Worm (Caenorhabditis elegans) whole organism, L4 larva: ENCODE measurements around the gene Y69E1A.4.

Experiments
- F49E8.2 ChIP-seq: sonication (generic microtip); optimal IDR thresholded peaks from 2 replicates; lab custom pipeline; 2016; ENCODE audit warnings: missing compliant biosample characterization, mild to moderate bottlenecking, missing genetic modification characterization, borderline replicate concordance
- Y5F2A.4 ChIP-seq: fragments of 200-800 bp; sonication (Bioruptor generic); optimal IDR thresholded peaks from 2 replicates; lab custom pipeline; 2018; ENCODE audit warnings: mild to moderate bottlenecking, missing genetic modification characterization, missing compliant biosample characterization
- ZK337.2 ChIP-seq: fragments of 200-800 bp; sonication (Bioruptor generic); IDR thresholded peaks from 2 replicates; pipeline ENCODE4 v1.3.6; 2022; ENCODE audit warnings: missing genetic modification reagents, missing genetic modification characterization, missing compliant biosample characterization
- aha-1 ChIP-seq: fragments of 150-350 bp; peaks from one replicate; lab custom pipeline; 2014; ENCODE audit warnings: missing biosample characterization, missing genetic modification characterization
- ama-1 ChIP-seq: fragments of 150-350 bp; optimal IDR thresholded peaks from 2 replicates; lab custom pipeline; 2014; ENCODE audit warnings: inconsistent platforms, mixed read lengths
- ceh-20 ChIP-seq: fragments of 200-800 bp; sonication (Bioruptor generic); IDR thresholded peaks from 2 replicates; pipeline ENCODE4 v1.3.6; 2022; ENCODE audit warnings: missing genetic modification reagents, missing genetic modification characterization, missing compliant biosample characterization
- ceh-44 ChIP-seq: fragments of 200-800 bp; sonication (Bioruptor generic); IDR thresholded peaks from 2 replicates; pipeline ENCODE4 v1.3.6; 2022; ENCODE audit warnings: missing genetic modification reagents, missing genetic modification characterization, missing compliant biosample characterization
- ceh-62 ChIP-seq: sonication (generic microtip); optimal IDR thresholded peaks from 2 replicates; lab custom pipeline; 2017; ENCODE audit warnings: missing biosample characterization, missing genetic modification characterization
- ctbp-1 ChIP-seq: fragments of 200-800 bp; sonication (Bioruptor generic); IDR thresholded peaks from 2 replicates; pipeline ENCODE4 v1.3.6; 2022; ENCODE audit warnings: missing genetic modification reagents, missing genetic modification characterization, missing compliant biosample characterization
- daf-16 ChIP-seq, 3 experiments: sonication (generic microtip); optimal IDR thresholded peaks; 2 replicates each; lab custom pipeline; 2016 to 2017; ENCODE audit warnings: missing genetic modification characterization in 3 of 3, missing genetic modification reagents in 3 of 3, mild to moderate bottlenecking in 2 of 3, missing compliant biosample characterization in 2 of 3, missing biosample characterization in 1 of 3, moderate library complexity in 1 of 3
- daf-19 ChIP-seq: fragments of 200-800 bp; sonication (Bioruptor generic); conservative IDR thresholded peaks from 2 replicates; pipeline ENCODE4 v1.3.6; 2022; ENCODE audit warnings: missing genetic modification characterization, missing compliant biosample characterization
- dmd-6 ChIP-seq: fragments of 200-800 bp; sonication (Bioruptor generic); IDR thresholded peaks from 2 replicates; pipeline ENCODE4 v1.3.6; 2022; ENCODE audit warnings: missing genetic modification reagents, missing genetic modification characterization, missing compliant biosample characterization
- dmd-8 ChIP-seq: fragments of 200-800 bp; sonication (Bioruptor generic); IDR thresholded peaks from 2 replicates; pipeline ENCODE4 v1.3.6; 2022; ENCODE audit warnings: missing genetic modification characterization, missing compliant biosample characterization
- dve-1 ChIP-seq: sonication (generic microtip); optimal IDR thresholded peaks from 2 replicates; lab custom pipeline; 2017; ENCODE audit warnings: antibody characterized with exemption, mild to moderate bottlenecking, missing genetic modification characterization, missing compliant biosample characterization; ENCODE audit not compliant: insufficient read depth
- fkh-10 ChIP-seq: fragments of 150-350 bp; optimal IDR thresholded peaks from 2 replicates; lab custom pipeline; 2014; ENCODE audit warnings: missing biosample characterization, missing genetic modification reagents, missing genetic modification characterization
- fos-1 ChIP-seq: fragments of 150-350 bp; optimal IDR thresholded peaks from 2 replicates; lab custom pipeline; 2014; ENCODE audit warnings: missing biosample characterization, missing genetic modification characterization
- gei-8 ChIP-seq: fragments of 200-800 bp; sonication (Bioruptor generic); optimal IDR thresholded peaks from 2 replicates; lab custom pipeline; 2018; ENCODE audit warnings: mild to moderate bottlenecking, missing genetic modification characterization, missing compliant biosample characterization
- hif-1 ChIP-seq, 2 experiments: sonication (generic microtip); optimal IDR thresholded peaks; 2 replicates each; lab custom pipeline; 2016 to 2017; ENCODE audit warnings: missing compliant biosample characterization in 2 of 2, missing genetic modification characterization in 2 of 2, missing genetic modification reagents in 2 of 2, missing genotype in 2 of 2, mild to moderate bottlenecking in 1 of 2
- hlh-11 ChIP-seq: fragments of 200-800 bp; sonication (Bioruptor generic); optimal IDR thresholded peaks from 2 replicates; lab custom pipeline; 2018; ENCODE audit warnings: mild to moderate bottlenecking, missing genetic modification characterization, missing compliant biosample characterization
- hlh-30 ChIP-seq: sonication (generic microtip); optimal IDR thresholded peaks from 2 replicates; lab custom pipeline; 2017; ENCODE audit warnings: antibody characterized with exemption, mild to moderate bottlenecking, missing genetic modification characterization, missing compliant biosample characterization; ENCODE audit not compliant: insufficient read depth
- lin-1 ChIP-seq: fragments of 200-800 bp; sonication (Bioruptor generic); IDR thresholded peaks from 2 replicates; pipeline ENCODE4 v1.3.6; 2022; ENCODE audit warnings: missing genetic modification reagents, missing genetic modification characterization, missing compliant biosample characterization
- lin-15B ChIP-seq: fragments of 150-350 bp; sonication (generic microtip); optimal IDR thresholded peaks from 3 replicates; lab custom pipeline; 2014; ENCODE audit warnings: missing biosample characterization, missing genetic modification characterization
- lin-29 ChIP-seq: fragments of 200-800 bp; sonication (Bioruptor generic); IDR thresholded peaks from 2 replicates; pipeline ENCODE4 v1.3.6; 2022; ENCODE audit warnings: missing genetic modification reagents, missing genetic modification characterization, missing compliant biosample characterization
- lsy-2 ChIP-seq, 2 experiments: fragments of 150-350 bp in 1 of 2; sonication (generic microtip) in 1 of 2; optimal IDR thresholded peaks; 2 replicates each; lab custom pipeline; 2014 to 2017; ENCODE audit warnings: missing biosample characterization in 2 of 2, missing genetic modification characterization in 2 of 2
- mdl-1 ChIP-seq, 2 experiments: fragments of 150-350 bp in 1 of 2; sonication (generic microtip) in 1 of 2; optimal IDR thresholded peaks; 2 replicates each; lab custom pipeline; 2014 to 2017; ENCODE audit warnings: missing biosample characterization in 2 of 2, missing genetic modification characterization in 2 of 2
- mes-2 ChIP-seq: sonication (generic microtip); optimal IDR thresholded peaks from 2 replicates; lab custom pipeline; 2016; ENCODE audit warnings: missing genotype, mild to moderate bottlenecking, missing genetic modification characterization, missing compliant biosample characterization; ENCODE audit not compliant: poor library complexity, severe bottlenecking
- mxl-3 ChIP-seq: fragments of 200-800 bp; sonication (Bioruptor generic); optimal IDR thresholded peaks from 2 replicates; lab custom pipeline; 2018; ENCODE audit warnings: mild to moderate bottlenecking, missing genetic modification characterization, missing compliant biosample characterization
- nhr-11 ChIP-seq: fragments of 150-350 bp; optimal IDR thresholded peaks from 2 replicates; lab custom pipeline; 2014; ENCODE audit warnings: missing biosample characterization, missing genetic modification characterization
- nhr-111 ChIP-seq: fragments of 200-800 bp; sonication (Bioruptor generic); optimal IDR thresholded peaks from 2 replicates; lab custom pipeline; 2018; ENCODE audit warnings: mild to moderate bottlenecking, missing genetic modification characterization, missing compliant biosample characterization
- nhr-25 ChIP-seq: sonication (generic microtip); optimal IDR thresholded peaks from 2 replicates; lab custom pipeline; 2017; ENCODE audit warnings: missing genetic modification characterization, mild to moderate bottlenecking, missing compliant biosample characterization, antibody characterized with exemption, moderate library complexity, borderline replicate concordance; ENCODE audit not compliant: insufficient read depth
- nhr-28 ChIP-seq: fragments of 150-350 bp; optimal IDR thresholded peaks from 2 replicates; lab custom pipeline; 2014; ENCODE audit warnings: missing biosample characterization, missing genetic modification characterization
- nhr-6 ChIP-seq: fragments of 150-350 bp; optimal IDR thresholded peaks from 2 replicates; lab custom pipeline; 2014; ENCODE audit warnings: missing biosample characterization, missing genetic modification characterization
- nhr-76 ChIP-seq: fragments of 150-350 bp; optimal IDR thresholded peaks from 2 replicates; lab custom pipeline; 2014; ENCODE audit warnings: missing biosample characterization, missing genetic modification characterization
- nhr-77 ChIP-seq: fragments of 150-350 bp; optimal IDR thresholded peaks from 2 replicates; lab custom pipeline; 2014; ENCODE audit warnings: missing biosample characterization, missing genetic modification characterization
- pha-4 ChIP-seq, 2 experiments: fragments of 150-350 bp in 1 of 2; fragments of 200-800 bp in 1 of 2; sonication (Bioruptor generic) in 1 of 2; IDR thresholded peaks in 1 of 2; optimal IDR thresholded peaks in 1 of 2; 2 replicates each; pipeline versions ENCODE4 v1.3.6 to Lab custom; 2014 to 2022; ENCODE audit warnings: missing genetic modification characterization in 2 of 2, missing genetic modification reagents in 2 of 2, missing biosample characterization in 1 of 2, missing compliant biosample characterization in 1 of 2
- rbr-2 ChIP-seq: sonication (generic microtip); optimal IDR thresholded peaks from 2 replicates; lab custom pipeline; 2016; ENCODE audit warnings: missing genotype, missing genetic modification characterization, missing compliant biosample characterization
- sdz-12 ChIP-seq: fragments of 200-800 bp; sonication (Bioruptor generic); optimal IDR thresholded peaks from 2 replicates; lab custom pipeline; 2018; ENCODE audit warnings: mild to moderate bottlenecking, missing genetic modification characterization, missing compliant biosample characterization
- set-16 ChIP-seq: fragments of 200-800 bp; sonication (Bioruptor generic); IDR thresholded peaks from 2 replicates; pipeline ENCODE4 v1.3.6; 2022; ENCODE audit warnings: missing genetic modification reagents, missing genetic modification characterization, missing compliant biosample characterization
- snpc-1.2 ChIP-seq: fragments of 200-800 bp; sonication (Bioruptor generic); IDR thresholded peaks from 2 replicates; pipeline ENCODE4 v1.3.6; 2022; ENCODE audit warnings: missing genetic modification reagents, missing genetic modification characterization, missing compliant biosample characterization
- unc-62 ChIP-seq, 3 experiments: fragments of 150-350 bp in 1 of 3; sonication (generic microtip); optimal IDR thresholded peaks in 2 of 3; peaks in 1 of 3; 1 replicate in 1 of 3; 2 replicates in 2 of 3; lab custom pipeline; 2014 to 2017; ENCODE audit warnings: missing biosample characterization in 3 of 3, missing genetic modification characterization in 3 of 3, missing genetic modification reagents in 3 of 3, missing genotype in 1 of 3
- vab-7 ChIP-seq: fragments of 200-800 bp; sonication (Bioruptor generic); IDR thresholded peaks from 2 replicates; pipeline ENCODE4 v1.3.6; 2022; ENCODE audit warnings: missing genetic modification reagents, missing genetic modification characterization, missing compliant biosample characterization
- zfp-2 ChIP-seq: sonication (generic microtip); optimal IDR thresholded peaks from 2 replicates; lab custom pipeline; 2016; ENCODE audit warnings: mild to moderate bottlenecking, missing genetic modification characterization, missing compliant biosample characterization
- ztf-11 ChIP-seq: fragments of 150-350 bp; optimal IDR thresholded peaks from 2 replicates; lab custom pipeline; 2014; ENCODE audit warnings: missing biosample characterization, missing genetic modification characterization

Gene Y69E1A.4

DNA sequence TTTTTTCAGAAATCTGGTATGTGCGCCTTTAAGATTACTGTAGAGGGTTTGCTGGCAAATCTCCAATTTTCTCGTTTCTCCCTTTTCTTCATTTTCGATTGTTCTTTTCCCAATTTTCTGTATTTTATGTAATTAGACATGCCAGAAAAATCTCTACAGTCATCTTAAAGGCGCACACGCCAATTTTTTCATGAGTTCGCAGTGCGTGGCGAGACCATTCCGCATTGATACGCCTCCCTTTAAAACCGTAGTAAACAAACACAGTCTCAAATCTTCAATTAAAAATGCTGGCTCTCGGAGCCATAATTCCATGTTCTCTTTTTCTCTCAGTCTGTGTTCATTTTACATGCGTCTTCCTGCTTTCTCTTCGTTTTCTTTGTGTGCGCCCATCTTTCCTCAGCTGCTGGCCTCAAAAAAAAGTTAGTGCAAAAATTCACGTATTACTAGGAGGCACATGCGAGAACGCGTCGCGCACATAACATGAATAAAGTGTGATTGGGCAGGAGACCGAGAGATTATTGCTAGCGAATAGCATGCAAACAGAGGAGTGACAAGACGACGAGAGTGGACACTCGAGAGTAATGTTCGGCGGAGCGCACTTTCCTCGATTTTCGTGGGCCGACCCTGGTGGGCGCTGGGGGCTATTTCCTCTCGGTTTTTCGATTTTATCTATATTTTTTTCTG, 36.0 kb upstream of the Y69E1A.4 start (continued):
- TF ChIP-seq lin-29 (GFP tag; lab: Robert Waterston, UW), result no peak
- TF ChIP-seq lsy-2 (tag; optimal IDR thresholded peaks at IDR 0.05; lab: Kevin White, UChicago), result peak; percentile 50 to 75
- no peak for TF ChIP-seq rbr-2 (tag; lab: Kevin White, UChicago)
- TF ChIP-seq aha-1 (tag; lab: Kevin White, UChicago), result peak; percentile 99
- peak in 1 of 2 experiments; percentile 35 for TF ChIP-seq daf-16 (GFP tag; optimal IDR thresholded peaks at IDR 0.05; lab: Kevin White, UChicago)
- TF ChIP-seq daf-16 (tag; optimal IDR thresholded peaks at IDR 0.05; lab: Kevin White, UChicago), result peak; percentile 62
- TF ChIP-seq ZK337.2 (GFP tag; lab: Robert Waterston, UW), result no peak
- TF ChIP-seq ztf-11 (tag; lab: Kevin White, UChicago), result no peak
- peak; percentile 89 for TF ChIP-seq mxl-3
- TF ChIP-seq hif-1 (tag; optimal IDR thresholded peaks at IDR 0.05; lab: Kevin White, UChicago), result peak; percentile 89 to 99
- TF ChIP-seq dve-1 (tag; lab: Kevin White, UChicago), result peak; percentile 76
- TF ChIP-seq mdl-1 (tag; optimal IDR thresholded peaks at IDR 0.05; lab: Kevin White, UChicago), result peak; percentile 25 to 90
- no peak for TF ChIP-seq fos-1
- TF ChIP-seq vab-7 (GFP tag; lab: Robert Waterston, UW), result peak; percentile 39; the same call in 1 of the 2 replicates
- peak; percentile 77 for TF ChIP-seq nhr-11
- TF ChIP-seq nhr-76, result no peak
- peak; percentile 43 for TF ChIP-seq nhr-6 (tag; lab: Kevin White, UChicago)
- 0 out of 2 replicates have a peak, but pooled peaks have one; percentile 27 for TF ChIP-seq daf-19
- no peak for TF ChIP-seq F49E8.2 (tag; lab: Kevin White, UChicago)
- TF ChIP-seq lin-1 (GFP tag; lab: Robert Waterston, UW), result peak; percentile 48; the same call in 1 of the 2 replicates
- 0 out of 2 replicates have a peak, but pooled peaks have one; percentile 44 for TF ChIP-seq snpc-1.2 (GFP tag; lab: Robert Waterston, UW)
- TF ChIP-seq ceh-62 (tag; lab: Kevin White, UChicago), result no peak
- no peak for TF ChIP-seq Y5F2A.4
- TF ChIP-seq nhr-77 (tag; lab: Kevin White, UChicago), result peak; percentile 53
- peak; percentile 76 for TF ChIP-seq nhr-28
- TF ChIP-seq lin-15B (tag; lab: Kevin White, UChicago), result no peak
- peak; percentile 66 for TF ChIP-seq mes-2 (tag; lab: Kevin White, UChicago)
- TF ChIP-seq sdz-12 (GFP tag; lab: Kevin White, UChicago), result no peak
- TF ChIP-seq nhr-111, result no peak
- TF ChIP-seq set-16 (GFP tag; lab: Robert Waterston, UW), result no peak
- 0 out of 2 replicates have a peak, but pooled peaks have one; percentile 4 for TF ChIP-seq ceh-44 (GFP tag; lab: Robert Waterston, UW)
- TF ChIP-seq pha-4 (GFP tag; IDR thresholded peaks at IDR 0.05; lab: Robert Waterston, UW), result no peak
- peak; percentile 74 for TF ChIP-seq pha-4 (tag; optimal IDR thresholded peaks at IDR 0.05; lab: Kevin White, UChicago)

- TF ChIP-seq hlh-30 (tag; lab: Kevin White, UChicago) (peak; percentile 7), ceh-20 (GFP tag; lab: Robert Waterston, UW) (no peak), nhr-25 (tag; lab: Kevin White, UChicago) (no peak), Y5F2A.4 (no peak)
These were observed 35.3 kb upstream of the Y69E1A.4 start, which contains the start of gene rbr-2 for ce11 chrIV:10919770-10920169. Gene rbr-2, plus strand, starts transcription at chrIV:10920070.

- TF ChIP-seq nhr-6 (tag; lab: Kevin White, UChicago) (peak; percentile 65), ama-1 (lab: Kevin White, UChicago) (peak; percentile 8), lsy-2 (tag; optimal IDR thresholded peaks at IDR 0.05; lab: Kevin White, UChicago) (peak in 1 of 2 experiments; percentile 91), dmd-6 (GFP tag; lab: Robert Waterston, UW) (peak; percentile 71), zfp-2 (no peak), ceh-20 (GFP tag; lab: Robert Waterston, UW) (peak; percentile 65), dmd-8 (GFP tag; lab: Robert Waterston, UW) (peak; percentile 16; the same call in 1 of the 2 replicates), F49E8.2 (tag; lab: Kevin White, UChicago) (no peak), dve-1 (tag; lab: Kevin White, UChicago) (peak; percentile 79), hlh-11 (tag; lab: Kevin White, UChicago) (peak; percentile 79), fkh-10 (peak; percentile 63), nhr-11 (peak; percentile 41), lin-1 (GFP tag; lab: Robert Waterston, UW) (peak; percentile 45; the same call in 1 of the 2 replicates), ceh-44 (GFP tag; lab: Robert Waterston, UW) (peak; percentile 79), unc-62 (GFP tag; optimal IDR thresholded peaks at IDR 0.05 in 1 of 2; lab: Kevin White, UChicago) (no peak), unc-62 (tag; optimal IDR thresholded peaks at IDR 0.05; lab: Kevin White, UChicago) (no peak), gei-8 (GFP tag; lab: Kevin White, UChicago) (no peak), ctbp-1 (GFP tag; lab: Robert Waterston, UW) (peak; percentile 65; the same call in 1 of the 2 replicates)
These were observed 21.9 kb upstream of the Y69E1A.4 start, which contains the start of the genes dnc-1 and lsm-7 for ce11 chrIV:10933062-10933552. Gene dnc-1, minus strand, starts transcription at chrIV:10933203. Gene lsm-7, plus strand, starts transcription at chrIV:10933502.
